Worm (Caenorhabditis elegans) whole organism, midembryonic: ENCODE results near the gene Y39A1A.9.

Experiments
- cog-1 ChIP-seq: sonication (generic microtip); optimal IDR thresholded peaks from 2 replicates; lab custom pipeline; 2016; ENCODE audit warnings: missing genetic modification characterization, missing compliant biosample characterization
- flt-1 ChIP-seq: fragments of 200-800 bp; sonication (Bioruptor generic); IDR thresholded peaks from 2 replicates; pipeline ENCODE4 v1.3.6; 2022; ENCODE audit warnings: missing genetic modification characterization, missing compliant biosample characterization
- klf-2 ChIP-seq: fragments of 200-800 bp; sonication (Bioruptor generic); conservative IDR thresholded peaks from 2 replicates; pipeline ENCODE4 v1.3.6; 2022; ENCODE audit warnings: missing genetic modification reagents, missing genetic modification characterization, missing compliant biosample characterization

DNA sequence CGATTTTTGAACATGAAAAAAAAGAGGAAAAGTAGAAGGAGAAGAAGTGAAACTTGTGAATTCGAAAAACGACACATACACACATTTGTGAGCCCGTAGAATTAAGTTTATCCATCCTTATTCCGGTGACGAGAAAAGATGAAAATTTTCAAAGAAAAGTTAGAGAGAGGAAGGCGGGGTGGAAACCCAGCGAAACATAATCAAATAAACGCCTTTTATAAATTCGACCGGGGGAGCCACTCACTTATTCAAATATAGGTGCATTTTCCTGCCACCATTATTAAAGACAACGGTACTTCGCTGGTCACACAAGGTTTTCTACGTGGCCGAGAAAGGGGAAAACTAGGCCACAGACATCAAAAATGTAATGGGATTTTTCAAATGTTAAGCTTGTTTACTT, 49.8 kb downstream of the Y39A1A.9 start:
- TF ChIP-seq flt-1, result no peak
- no peak for TF ChIP-seq cog-1 (tag; lab: Kevin White, UChicago)
- no peak for TF ChIP-seq klf-2 (GFP tag; lab: Robert Waterston, UW)
